Fruit fly (Drosophila melanogaster): Measurements from ENCODE around the gene CG4982.

Gene CG4982

DNA sequence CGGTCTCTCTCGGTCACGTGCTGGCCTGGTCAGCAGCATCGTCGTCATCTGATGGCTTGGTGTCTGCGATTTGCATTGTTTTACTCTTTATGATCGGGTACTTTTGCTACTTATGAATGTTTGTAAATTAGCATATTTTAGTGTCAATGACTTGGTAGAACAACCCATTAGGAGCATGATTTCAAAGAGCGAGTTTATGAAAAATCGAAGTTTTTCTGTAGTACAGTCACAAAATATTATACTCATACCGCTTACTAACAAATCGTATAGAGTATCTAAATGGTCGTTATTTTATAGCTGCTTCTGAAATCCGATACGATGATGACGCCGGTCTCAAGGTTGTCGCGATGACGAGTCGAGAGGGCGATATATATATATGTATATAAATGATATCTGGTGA lies 15.0 kb upstream of the CG4982 start:
- TF ChIP-seq GATAd (GFP tag; optimal IDR thresholded peaks at IDR 0.05) (no peak), foxo (GFP tag; optimal IDR thresholded peaks at IDR 0.05) (peak in 1 of 2 experiments; percentile 36), ey (GFP tag; optimal IDR thresholded peaks at IDR 0.05) (peak; percentile 32), CrebA (GFP tag; optimal IDR thresholded peaks at IDR 0.05; ENCODE audit: borderline replicate concordance) (no peak), HLH106 (tag; optimal IDR thresholded peaks at IDR 0.05) (peak; percentile 42), br (GFP tag; optimal IDR thresholded peaks at IDR 0.05) (peak; percentile 53), woc (GFP tag; optimal IDR thresholded peaks at IDR 0.05) (peak; percentile 43), rgr (GFP tag; optimal IDR thresholded peaks at IDR 0.05) (peak; percentile 51), OdsH (GFP tag; optimal IDR thresholded peaks at IDR 0.05) (peak; percentile 34), Hnf4 (GFP tag; optimal IDR thresholded peaks at IDR 0.05) (peak; percentile 13), h (GFP tag; optimal IDR thresholded peaks at IDR 0.05) (peak; percentile 53), jim (GFP tag; optimal IDR thresholded peaks at IDR 0.05) (no peak), fru (GFP tag; optimal IDR thresholded peaks at IDR 0.05) (peak; percentile 50)

DNA sequence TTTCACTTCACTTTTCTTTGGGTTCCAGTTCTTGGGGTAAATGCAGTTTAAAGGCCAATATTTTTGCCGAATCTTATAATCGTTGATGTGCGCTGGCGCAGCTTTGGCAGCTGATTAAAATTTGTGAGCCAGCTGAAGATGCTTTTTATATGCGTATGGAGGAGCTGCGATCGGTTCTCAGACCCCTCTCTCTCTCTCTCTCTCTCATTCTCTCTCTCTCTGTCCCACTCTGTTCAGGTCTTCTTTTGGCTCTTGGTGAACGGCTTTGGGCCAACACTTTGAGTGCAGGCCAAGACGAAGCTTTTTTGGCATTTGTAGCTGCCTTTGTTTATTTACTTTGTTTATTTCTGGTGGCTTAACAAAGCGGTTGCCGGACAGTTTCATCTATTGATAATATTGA lies 12.9 kb upstream of the CG4982 start, which contains the start of gene CG13046:
Gene CG13046, minus strand, starts transcription at position 101 of the 400 bp plus-strand sequence.
- TF ChIP-seq Abd-B (GFP tag; optimal IDR thresholded peaks at IDR 0.05) (no peak), CG9705 (GFP tag; optimal IDR thresholded peaks at IDR 0.05) (no peak), Vsx2 (GFP tag; optimal IDR thresholded peaks at IDR 0.05; ENCODE audit: partially characterized antibody) (no peak), N (GFP tag; optimal IDR thresholded peaks at IDR 0.05) (no peak)

dm6 chr3L:16289067-16289466 lies 12.2 kb upstream of the CG4982 start:
- TF ChIP-seq OdsH (GFP tag; optimal IDR thresholded peaks at IDR 0.05), result no peak
- TF ChIP-seq foxo (GFP tag; optimal IDR thresholded peaks at IDR 0.05), result peak in 1 of 2 experiments; percentile 9

- TF ChIP-seq Vsx2 (GFP tag; optimal IDR thresholded peaks at IDR 0.05; ENCODE audit: partially characterized antibody), result no peak
- TF ChIP-seq sage (GFP tag; optimal IDR thresholded peaks at IDR 0.05), result no peak
- no peak for TF ChIP-seq Dif (GFP tag; optimal IDR thresholded peaks at IDR 0.05; ENCODE audit: partially characterized antibody)
Measured at dm6 chr3L:16290850-16291249, 10.4 kb upstream of the CG4982 start, which contains the start of gene CG13045. Gene CG13045 (minus strand): TSS chr3L:16290950.

DNA sequence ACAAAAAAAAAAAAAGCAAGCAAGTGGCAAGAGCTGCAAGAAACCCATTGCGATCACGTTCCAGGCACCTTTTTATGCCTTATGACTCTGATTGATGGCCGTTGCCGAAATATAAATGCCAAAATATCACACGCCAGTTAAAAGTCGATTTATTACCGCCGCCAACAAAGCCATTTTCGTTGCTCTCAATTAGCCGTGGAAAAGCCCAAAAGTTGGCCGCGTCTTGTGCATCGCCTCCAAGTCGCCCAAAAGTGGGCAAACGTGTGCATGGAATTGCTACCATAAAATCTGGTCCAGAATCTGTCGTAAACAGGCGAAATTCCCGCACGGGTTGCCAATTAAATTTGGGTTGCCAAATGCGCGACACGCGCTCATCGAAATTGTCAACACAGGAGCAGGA lies 9.6 kb upstream of the CG4982 start:
- TF ChIP-seq sage (GFP tag; optimal IDR thresholded peaks at IDR 0.05) (no peak), pan (optimal IDR thresholded peaks at IDR 0.05) (no peak), Myc (optimal IDR thresholded peaks at IDR 0.05) (peak; percentile 76), Sp1 (GFP tag; optimal IDR thresholded peaks at IDR 0.05) (no peak), lola (GFP tag; optimal IDR thresholded peaks at IDR 0.05) (peak; percentile 51), Vsx2 (GFP tag; optimal IDR thresholded peaks at IDR 0.05; ENCODE audit: partially characterized antibody) (peak; percentile 88), HLH106 (tag; optimal IDR thresholded peaks at IDR 0.05) (no peak), N (GFP tag; optimal IDR thresholded peaks at IDR 0.05) (peak; percentile 32)

DNA sequence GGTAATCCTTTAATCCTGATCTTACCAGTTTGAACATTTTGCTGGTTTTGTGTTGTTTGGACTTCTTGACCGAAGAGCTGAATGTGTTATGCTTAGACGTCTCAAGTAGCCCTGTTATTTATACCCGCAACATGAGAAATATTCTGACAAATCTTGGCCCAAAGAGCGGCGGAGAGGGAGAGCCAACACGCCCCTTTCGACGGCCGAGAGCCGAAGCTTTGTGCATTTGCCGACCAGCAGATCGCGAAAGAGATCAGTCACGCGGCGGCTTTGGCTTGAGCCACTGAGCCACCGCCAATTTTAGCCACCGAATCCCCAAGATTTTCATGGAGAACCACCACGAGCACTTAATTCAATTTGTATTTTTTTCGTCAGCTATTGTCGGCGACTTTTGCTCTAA lies 5.8 kb upstream of the CG4982 start, which contains the start of gene CG4962:
Gene CG4962, minus strand, starts transcription at position 101 of the 400 bp plus-strand sequence.
- TF ChIP-seq Rel (GFP tag; optimal IDR thresholded peaks at IDR 0.05) (no peak), Rel (tag; optimal IDR thresholded peaks at IDR 0.05) (no peak), CG32264 (GFP tag; optimal IDR thresholded peaks at IDR 0.05) (no peak), usp (GFP tag; optimal IDR thresholded peaks at IDR 0.05) (no peak), Dfd (GFP tag; optimal IDR thresholded peaks at IDR 0.05) (no peak), fru (GFP tag; optimal IDR thresholded peaks at IDR 0.05) (no peak), dsf (GFP tag; optimal IDR thresholded peaks at IDR 0.05; ENCODE audit: borderline replicate concordance) (no peak), Hr83 (GFP tag; optimal IDR thresholded peaks at IDR 0.05; ENCODE audit: poor library complexity, severe bottlenecking) (no peak), Hnf4 (GFP tag; optimal IDR thresholded peaks at IDR 0.05) (no peak), lola (GFP tag; optimal IDR thresholded peaks at IDR 0.05) (no peak), sv (GFP tag; optimal IDR thresholded peaks at IDR 0.05) (no peak), Abd-B (GFP tag; optimal IDR thresholded peaks at IDR 0.05) (no peak), Myc (optimal IDR thresholded peaks at IDR 0.05) (no peak), Jra (GFP tag; optimal IDR thresholded peaks at IDR 0.05) (no peak), foxo (GFP tag; optimal IDR thresholded peaks at IDR 0.05) (no peak), GATAd (GFP tag; optimal IDR thresholded peaks at IDR 0.05) (no peak), Vsx2 (GFP tag; optimal IDR thresholded peaks at IDR 0.05; ENCODE audit: partially characterized antibody) (no peak), Dif (GFP tag; optimal IDR thresholded peaks at IDR 0.05; ENCODE audit: partially characterized antibody) (no peak)

Measured in whole organism, wandering third instar larva.